Worm (Caenorhabditis elegans): ENCODE data around the gene F53H2.3.
A peak's percentile ranks its signal among the peaks of the same experiment; 100 is the strongest.

The F53H2.3 gene

DNA sequence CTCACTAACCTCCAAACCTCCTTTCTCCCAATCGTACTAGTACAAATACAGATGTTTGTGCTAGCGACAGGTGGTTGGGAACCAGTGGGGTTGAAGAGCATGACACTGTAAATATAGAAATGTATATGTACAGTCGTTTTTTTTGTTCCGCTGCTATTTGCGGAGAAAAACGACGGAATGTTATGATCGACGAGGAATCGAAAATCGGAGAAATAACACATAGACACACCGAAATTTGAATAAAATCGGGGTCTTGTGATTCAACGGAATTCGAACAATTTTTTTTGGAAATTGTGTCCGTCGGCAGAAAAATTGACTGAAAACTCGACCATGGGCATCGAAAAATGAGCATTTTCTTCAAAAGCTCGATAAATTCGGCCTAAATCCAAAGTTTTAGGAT, at the start of gene F53H2.3:
Gene F53H2.3 (minus strand): TSS at position 101 of the 400 bp plus-strand sequence.
- TF ChIP-seq nhr-25 (tag; optimal IDR thresholded peaks at IDR 0.05) (no peak), skn-1 (tag; optimal IDR thresholded peaks at IDR 0.05) (no peak), ztf-4 (tag; optimal IDR thresholded peaks at IDR 0.05) (no peak), Y55F3AM.14 (GFP tag; optimal IDR thresholded peaks at IDR 0.05) (no peak), C34F6.9 (tag; optimal IDR thresholded peaks at IDR 0.05) (no peak), sma-3 (GFP tag; optimal IDR thresholded peaks at IDR 0.05) (no peak), nhr-21 (tag; optimal IDR thresholded peaks at IDR 0.05) (no peak), nhr-77 (tag; optimal IDR thresholded peaks at IDR 0.05) (no peak), snpc-4 (tag; optimal IDR thresholded peaks at IDR 0.05) (no peak), mdl-1 (tag; optimal IDR thresholded peaks at IDR 0.05) (no peak), peb-1 (tag; optimal IDR thresholded peaks at IDR 0.05) (no peak), elt-3 (tag; optimal IDR thresholded peaks at IDR 0.05) (no peak), egl-27 (tag; optimal IDR thresholded peaks at IDR 0.05) (no peak), ZK546.5 (tag; optimal IDR thresholded peaks at IDR 0.05) (no peak), crh-2 (tag; optimal IDR thresholded peaks at IDR 0.05) (no peak)

DNA sequence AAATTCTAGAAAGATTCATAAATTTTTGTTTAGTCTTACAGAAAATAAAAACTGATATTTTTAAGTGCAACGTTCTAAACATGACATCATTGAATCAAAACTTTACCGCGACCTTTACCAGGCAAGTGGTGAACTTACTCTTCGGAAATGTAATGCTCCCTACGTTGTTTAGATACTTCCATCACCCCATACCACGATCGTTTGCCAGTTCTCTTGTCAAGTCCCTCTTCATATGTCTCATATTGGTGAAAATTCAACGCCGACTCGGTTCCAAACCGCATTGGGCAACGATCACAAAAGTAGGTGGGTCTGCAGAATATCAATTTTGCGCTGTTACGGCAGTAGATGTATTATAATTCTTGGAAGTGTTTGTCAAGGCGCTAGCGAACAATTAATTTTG, 49.2 kb upstream of the F53H2.3 start, which contains the start of gene B0250.18:
Gene B0250.18 (minus strand): TSS at position 101 of the 400 bp plus-strand sequence.
- no peak for TF ChIP-seq nhr-23 (tag; optimal IDR thresholded peaks at IDR 0.05)
- TF ChIP-seq blmp-1 (tag; optimal IDR thresholded peaks at IDR 0.05; ENCODE audit: insufficient read depth) = no peak
- TF ChIP-seq aly-2 (tag; optimal IDR thresholded peaks at IDR 0.05) = no peak
- no peak for TF ChIP-seq C34F6.9 (tag; optimal IDR thresholded peaks at IDR 0.05)
- no peak for TF ChIP-seq zag-1 (tag; optimal IDR thresholded peaks at IDR 0.05)
- TF ChIP-seq mbf-1 (tag; optimal IDR thresholded peaks at IDR 0.05) = no peak
- no peak for TF ChIP-seq peb-1 (tag; optimal IDR thresholded peaks at IDR 0.05)
- TF ChIP-seq nhr-10 (tag; optimal IDR thresholded peaks at IDR 0.05) = no peak
- no peak for TF ChIP-seq crh-2 (tag; optimal IDR thresholded peaks at IDR 0.05)
- no peak for TF ChIP-seq lin-11 (tag; optimal IDR thresholded peaks at IDR 0.05)

DNA sequence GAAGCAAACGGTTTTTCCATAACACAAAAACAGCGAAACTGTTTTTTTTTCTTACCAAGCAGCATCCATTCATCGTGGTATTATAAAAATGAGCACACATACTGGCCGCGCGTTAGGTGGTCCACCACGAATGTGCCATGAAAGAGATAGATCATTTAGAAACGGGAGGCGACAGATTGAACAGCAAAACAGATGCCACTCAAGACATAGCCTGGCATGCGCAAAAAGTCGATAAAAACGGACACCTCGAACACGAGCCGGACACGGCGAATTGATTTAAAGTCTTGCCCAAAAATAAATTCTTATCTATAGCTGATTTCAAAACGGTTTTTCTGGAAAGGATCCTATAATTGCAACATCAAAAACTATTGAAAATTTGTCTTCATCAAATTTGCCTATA, 45.6 kb upstream of the F53H2.3 start:
- TF ChIP-seq C34F6.9 (tag; optimal IDR thresholded peaks at IDR 0.05) (peak; percentile 5), skn-1 (tag; optimal IDR thresholded peaks at IDR 0.05) (no peak), unc-55 (GFP tag; optimal IDR thresholded peaks at IDR 0.05) (peak; percentile 3)

DNA sequence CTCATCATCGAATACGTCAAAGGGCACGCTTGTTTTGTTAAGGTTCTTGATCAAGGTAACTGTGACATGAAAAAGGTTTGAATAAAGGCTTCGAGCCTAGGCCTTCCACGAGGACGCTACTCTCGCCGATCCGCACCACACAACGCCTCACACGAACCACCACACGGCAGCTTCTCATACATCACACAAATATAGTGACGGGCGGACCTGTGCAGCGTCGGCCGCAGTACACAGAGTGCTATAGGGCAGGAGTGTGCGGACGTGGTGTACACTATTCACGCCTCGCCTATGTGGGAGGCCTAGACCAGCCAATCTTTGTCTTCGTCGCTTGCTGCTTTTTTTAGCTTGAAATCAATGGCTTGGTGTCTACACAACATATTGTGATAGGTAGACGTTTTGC, 44.1 kb upstream of the F53H2.3 start:
- TF ChIP-seq nhr-129 (tag; optimal IDR thresholded peaks at IDR 0.05) (peak; percentile 1), crh-2 (tag; optimal IDR thresholded peaks at IDR 0.05) (no peak), snpc-4 (tag; optimal IDR thresholded peaks at IDR 0.05) (peak; percentile 96), unc-55 (GFP tag; optimal IDR thresholded peaks at IDR 0.05) (peak; percentile 8)

DNA sequence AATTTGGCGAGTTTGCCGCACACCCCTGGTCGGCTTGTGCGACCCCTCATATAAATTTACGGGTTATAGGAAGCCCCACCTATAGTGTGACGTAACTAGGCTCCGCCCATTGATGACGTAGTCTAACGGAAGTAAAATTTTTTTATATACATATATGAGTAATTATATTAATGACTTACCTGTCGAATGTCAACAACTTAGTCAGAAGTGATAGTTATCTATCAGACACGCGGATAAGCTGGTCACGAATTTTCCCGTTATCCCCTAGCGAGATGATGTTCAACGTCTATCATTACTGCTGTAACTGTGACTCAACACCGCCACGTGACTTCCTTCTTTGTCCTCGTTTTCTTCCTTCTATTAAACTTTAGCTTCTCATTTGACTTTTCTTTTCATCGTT, 42.3 kb upstream of the F53H2.3 start, which contains the start of gene srd-70:
Gene srd-70 (plus strand): TSS at position 301 of the 400 bp plus-strand sequence.
- TF ChIP-seq C34F6.9 (tag; optimal IDR thresholded peaks at IDR 0.05) (no peak), aly-2 (tag; optimal IDR thresholded peaks at IDR 0.05) (no peak), lin-13 (GFP tag; optimal IDR thresholded peaks at IDR 0.05) (no peak), lin-39 (tag; optimal IDR thresholded peaks at IDR 0.05) (no peak), alr-1 (tag; optimal IDR thresholded peaks at IDR 0.05) (no peak), mdl-1 (tag; optimal IDR thresholded peaks at IDR 0.05) (no peak), unc-62 (GFP tag; optimal IDR thresholded peaks at IDR 0.05) (no peak), ama-1 (optimal IDR thresholded peaks at IDR 0.05) (no peak), elt-1 (tag; optimal IDR thresholded peaks at IDR 0.05) (no peak), elt-3 (tag; optimal IDR thresholded peaks at IDR 0.05) (no peak), ZK546.5 (tag; optimal IDR thresholded peaks at IDR 0.05) (no peak), crh-2 (tag; optimal IDR thresholded peaks at IDR 0.05) (no peak), ztf-1 (GFP tag; conservative IDR thresholded peaks at IDR 0.05) (no peak), nhr-25 (tag; optimal IDR thresholded peaks at IDR 0.05) (no peak), ceh-82 (tag; optimal IDR thresholded peaks at IDR 0.05) (no peak), dmd-4 (tag; optimal IDR thresholded peaks at IDR 0.05) (no peak), egl-27 (tag; optimal IDR thresholded peaks at IDR 0.05) (no peak)

DNA sequence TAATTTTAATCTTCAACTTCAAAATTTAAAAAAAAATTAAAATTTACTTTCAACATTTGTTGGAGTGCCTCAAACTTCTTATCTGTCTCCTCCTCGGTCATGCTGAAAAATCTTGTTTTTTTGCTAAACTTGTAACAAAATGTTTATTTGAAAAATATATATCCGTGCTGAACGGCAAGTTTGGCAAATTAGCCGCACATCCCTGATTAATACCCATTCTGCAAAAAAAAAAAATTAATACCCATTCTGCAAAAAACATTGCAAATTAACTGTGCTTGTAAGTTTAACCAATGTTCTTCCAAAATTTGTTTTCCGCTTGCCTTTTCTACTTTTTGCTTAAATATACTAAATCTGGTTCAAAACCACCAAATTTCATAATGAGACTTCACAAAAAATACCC, 41.5 kb upstream of the F53H2.3 start, which contains the start of gene F48F5.6:
Gene F48F5.6 (minus strand): TSS at position 101 of the 400 bp plus-strand sequence.
- TF ChIP-seq ceh-16 (tag; optimal IDR thresholded peaks at IDR 0.05) = no peak
- TF ChIP-seq mab-5 (tag; optimal IDR thresholded peaks at IDR 0.05) = no peak
- no peak for TF ChIP-seq crh-2 (tag; optimal IDR thresholded peaks at IDR 0.05)
- no peak for TF ChIP-seq lin-11 (tag; optimal IDR thresholded peaks at IDR 0.05)
- no peak for TF ChIP-seq ztf-4 (tag; optimal IDR thresholded peaks at IDR 0.05)
- TF ChIP-seq sma-3 (GFP tag; optimal IDR thresholded peaks at IDR 0.05) = no peak
- no peak for TF ChIP-seq mdl-1 (tag; optimal IDR thresholded peaks at IDR 0.05)
- TF ChIP-seq lsy-2 (tag; optimal IDR thresholded peaks at IDR 0.05) = no peak
- no peak for TF ChIP-seq lin-39 (tag; optimal IDR thresholded peaks at IDR 0.05)
- no peak for TF ChIP-seq nhr-12 (tag; optimal IDR thresholded peaks at IDR 0.05)

All from whole organism, L2 larva.